Fruit fly (Drosophila melanogaster) whole organism, embryonic: ENCODE measurements around the gene CG12118.

Experiments used
- Aef1 ChIP-seq: fragments of 200-800 bp; sonication (Bioruptor generic); IDR thresholded peaks from 3 replicates; pipeline ENCODE4 v1.3.6; 2022; ENCODE audit warnings: missing biosample characterization, missing genetic modification characterization
- CG10321 ChIP-seq: fragments of 200-800 bp; sonication (Bioruptor generic); IDR thresholded peaks from 2 replicates; pipeline ENCODE4 v1.3.6; 2022; ENCODE audit warnings: missing biosample characterization, missing genetic modification characterization
- CG15601 ChIP-seq: fragments of 200-800 bp; sonication (Bioruptor generic); optimal IDR thresholded peaks from 3 replicates; lab custom pipeline; 2019; ENCODE audit warnings: missing biosample characterization, mild to moderate bottlenecking, missing genetic modification characterization, moderate library complexity
- CG9817 ChIP-seq: fragments of 200-800 bp; sonication (Bioruptor generic); optimal IDR thresholded peaks from 2 replicates; lab custom pipeline; 2018; ENCODE audit warnings: missing biosample characterization, mild to moderate bottlenecking, missing genetic modification characterization, moderate library complexity
- Drgx ChIP-seq: fragments of 200-800 bp; sonication (Bioruptor generic); IDR thresholded peaks from 2 replicates; pipeline ENCODE4 v1.3.6; 2022; ENCODE audit warnings: missing biosample characterization, missing genetic modification characterization
- Elba2 ChIP-seq: fragments of 200-800 bp; sonication (Bioruptor generic); optimal IDR thresholded peaks from 3 replicates; lab custom pipeline; 2016; ENCODE audit warnings: missing biosample characterization, missing genetic modification characterization
- Ets97D ChIP-seq: fragments of 200-800 bp; sonication (Bioruptor generic); optimal IDR thresholded peaks from 3 replicates; lab custom pipeline; 2016; ENCODE audit warnings: missing biosample characterization, missing genetic modification characterization
- br ChIP-seq: fragments of >200 bp; optimal IDR thresholded peaks from 2 replicates; lab custom pipeline; 2017
- ewg ChIP-seq: fragments of 200-800 bp; sonication (Bioruptor generic); optimal IDR thresholded peaks from 3 replicates; lab custom pipeline; 2017; ENCODE audit warnings: mild to moderate bottlenecking, missing biosample characterization, missing genetic modification reagents, missing genetic modification characterization
- so ChIP-seq: fragments of 200-800 bp; sonication (Bioruptor generic); IDR thresholded peaks from 3 replicates; pipeline ENCODE4 v1.3.6; 2022; ENCODE audit warnings: missing biosample characterization, missing genetic modification characterization
- tap ChIP-seq: fragments of 200-800 bp; optimal IDR thresholded peaks from 3 replicates; lab custom pipeline; 2019; ENCODE audit warnings: missing biosample characterization, mild to moderate bottlenecking, missing genetic modification characterization, moderate library complexity
- z ChIP-seq: fragments of 200-800 bp; sonication (Bioruptor generic); IDR thresholded peaks from 3 replicates; pipeline ENCODE4 v1.3.6; 2022; ENCODE audit warnings: missing biosample characterization, missing genetic modification characterization
- zfh1 ChIP-seq: fragments of 200-800 bp; sonication (Bioruptor generic); IDR thresholded peaks from 3 replicates; pipeline ENCODE4 v1.3.6; 2022; ENCODE audit warnings: missing biosample characterization, missing genetic modification characterization

DNA sequence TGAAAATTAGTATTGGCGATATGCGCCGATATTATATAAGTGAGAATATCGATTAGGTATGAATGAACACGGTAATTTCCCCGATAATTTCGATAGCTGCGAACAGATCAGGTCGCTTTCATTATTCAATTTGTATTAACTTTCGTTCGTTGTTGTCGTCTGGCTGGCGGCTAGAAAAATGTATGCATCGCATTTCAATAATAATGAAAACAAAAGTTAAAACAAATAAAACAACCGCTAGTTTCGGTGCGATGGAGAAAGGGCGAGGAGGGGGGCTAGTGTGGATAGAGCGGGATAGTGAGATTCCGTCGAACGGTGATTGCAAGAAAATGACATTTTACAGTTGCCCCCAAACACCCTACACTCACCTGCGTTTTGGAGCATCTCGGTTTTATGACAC, 28.2 kb upstream of the CG12118 start:
- TF ChIP-seq z (GFP tag; lab: Robert Waterston, UW) (no peak), Aef1 (GFP tag; lab: Robert Waterston, UW) (no peak), ewg (no peak), Elba2 (GFP tag; lab: Kevin White, UChicago) (no peak), CG9817 (tag; lab: Kevin White, UChicago) (no peak), CG10321 (GFP tag; lab: Robert Waterston, UW) (no peak), Drgx (GFP tag; lab: Robert Waterston, UW) (no peak), br (no peak), tap (tag; lab: Kevin White, UChicago) (no peak), CG15601 (tag; lab: Kevin White, UChicago) (no peak), zfh1 (GFP tag; lab: Robert Waterston, UW) (no peak), Ets97D (GFP tag; lab: Kevin White, UChicago) (no peak), so (GFP tag; lab: Robert Waterston, UW) (no peak)
